Fruit fly (Drosophila melanogaster) S2 (cell line): ENCODE measurements around the gene CG31279.

Source experiments
- CG8478 ChIP-seq: fragments of >200 bp; optimal IDR thresholded peaks from 2 replicates; lab custom pipeline; 2018
- CTCF ChIP-seq, 2 experiments: fragments of >200 bp; optimal IDR thresholded peaks; 2 replicates each; lab custom pipeline; 2018

DNA sequence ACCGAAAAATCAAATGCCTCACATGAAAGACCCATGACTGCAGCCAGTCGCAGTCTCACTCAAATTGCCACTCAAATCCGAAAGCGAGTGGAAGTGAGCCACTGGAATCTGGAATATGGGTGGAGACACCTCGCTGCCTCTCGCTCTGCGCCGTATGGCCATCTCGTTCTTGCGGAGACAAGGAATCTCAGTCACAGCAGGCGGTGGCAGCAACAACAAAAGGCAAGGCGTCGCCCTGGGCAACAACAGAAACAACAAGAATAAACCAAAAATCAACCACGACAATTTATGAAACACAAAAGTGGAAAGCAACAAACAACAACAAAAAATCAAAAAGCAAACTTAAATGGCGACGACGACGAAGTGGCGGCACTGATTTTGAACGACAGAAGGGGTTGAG lies 7.2 kb upstream of the CG31279 start:
- TF ChIP-seq CG8478 (lab: Kevin White, UChicago) (no peak), CTCF (optimal IDR thresholded peaks at IDR 0.05; lab: Kevin White, UChicago) (no peak)
